Worm (Caenorhabditis elegans) whole organism, mixed stage, embryonic: ENCODE measurements around the gene K08D8.3.

Experiments
- ceh-39 ChIP-seq: fragments of 150-350 bp; optimal IDR thresholded peaks from 2 replicates; lab custom pipeline; 2014; ENCODE audit warnings: missing biosample characterization, missing genetic modification characterization
- elt-1 ChIP-seq: sonication (generic microtip); optimal IDR thresholded peaks from 2 replicates; lab custom pipeline; 2017; ENCODE audit warnings: missing genetic modification characterization, mild to moderate bottlenecking, missing compliant biosample characterization, antibody characterized with exemption, moderate library complexity, borderline replicate concordance; ENCODE audit not compliant: insufficient read depth
- elt-3 ChIP-seq: fragments of 150-350 bp; optimal IDR thresholded peaks from 2 replicates; lab custom pipeline; 2014; ENCODE audit warnings: missing biosample characterization, missing genetic modification characterization
- flh-1 ChIP-seq: fragments of 200-800 bp; sonication (Bioruptor generic); optimal IDR thresholded peaks from 2 replicates; lab custom pipeline; 2018; ENCODE audit warnings: mild to moderate bottlenecking, missing genetic modification characterization, moderate library complexity, missing compliant biosample characterization
- lin-13 ChIP-seq: fragments of 150-350 bp; optimal IDR thresholded peaks from 2 replicates; lab custom pipeline; 2014; ENCODE audit warnings: missing biosample characterization, missing genetic modification characterization
- nhr-2 ChIP-seq: fragments of 150-350 bp; optimal IDR thresholded peaks from 2 replicates; lab custom pipeline; 2014; ENCODE audit warnings: missing biosample characterization, missing genetic modification characterization
- nhr-237 ChIP-seq: fragments of 150-350 bp; optimal IDR thresholded peaks from 2 replicates; lab custom pipeline; 2014; ENCODE audit warnings: missing biosample characterization, missing genetic modification characterization
- ztf-11 ChIP-seq: fragments of 150-350 bp; optimal IDR thresholded peaks from 2 replicates; lab custom pipeline; 2014; ENCODE audit warnings: missing biosample characterization, missing genetic modification characterization

DNA sequence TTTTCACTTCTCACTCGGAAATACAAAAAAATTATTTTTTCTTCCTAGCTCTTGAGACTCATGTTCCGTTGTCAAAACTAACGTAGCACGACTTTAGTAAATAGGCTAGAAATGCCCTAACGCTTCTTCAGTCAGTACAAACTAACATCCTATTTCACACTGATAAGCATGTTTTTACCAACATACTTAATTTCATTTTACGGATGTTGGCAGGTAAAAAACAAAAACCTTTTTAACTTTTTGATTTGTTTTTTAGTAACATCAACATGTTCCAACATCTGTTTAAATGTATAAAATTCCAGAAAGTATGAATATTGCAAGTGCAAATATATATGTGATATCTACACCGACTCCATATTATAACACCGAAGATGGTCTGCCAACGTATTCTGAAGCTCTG, 6.2 kb downstream of the K08D8.3 start, which contains the start of gene K08D8.10:
- TF ChIP-seq elt-3 (tag; lab: Kevin White, UChicago) = no peak
- no peak for TF ChIP-seq nhr-237 (tag; lab: Kevin White, UChicago)
- TF ChIP-seq ztf-11 (tag; lab: Kevin White, UChicago) = no peak
- TF ChIP-seq elt-1 (tag; lab: Kevin White, UChicago) = no peak
- TF ChIP-seq ceh-39 (tag; lab: Kevin White, UChicago) = no peak
- no peak for TF ChIP-seq lin-13 (tag; lab: Kevin White, UChicago)
- TF ChIP-seq nhr-2 (tag; lab: Kevin White, UChicago) = no peak
- no peak for TF ChIP-seq flh-1
